Fruit fly (Drosophila melanogaster) whole organism, embryonic: Measurements from ENCODE around the gene Cka.

Source experiments
- Atf-2 ChIP-seq: fragments of 200-800 bp; sonication (Bioruptor generic); optimal IDR thresholded peaks from 2 replicates; lab custom pipeline; 2016; ENCODE audit warnings: missing biosample characterization, missing genetic modification characterization
- Awh ChIP-seq: fragments of 200-800 bp; sonication (Bioruptor generic); IDR thresholded peaks from 2 replicates; pipeline ENCODE4, ENCODE4 v1.3.6; 2022; ENCODE audit warnings: missing biosample characterization, missing genetic modification characterization
- BEAF-32 ChIP-seq: fragments of 200-800 bp; sonication (Bioruptor generic); optimal IDR thresholded peaks from 3 replicates; lab custom pipeline; 2017; ENCODE audit warnings: missing biosample characterization, missing genetic modification characterization, mild to moderate bottlenecking, moderate library complexity, missing genetic modification reagents
- Bgb ChIP-seq: fragments of 200-800 bp; sonication (Bioruptor generic); IDR thresholded peaks from 2 replicates; pipeline ENCODE4 v1.3.6; 2022; ENCODE audit warnings: missing biosample characterization, missing genetic modification characterization; ENCODE audit not compliant: partially characterized antibody
- CG11560 ChIP-seq: fragments of 200-800 bp; sonication (Bioruptor generic); IDR thresholded peaks from 3 replicates; pipeline ENCODE4 v1.3.6; 2022; ENCODE audit warnings: missing biosample characterization, missing genetic modification characterization
- CG14860 ChIP-seq: fragments of 200-800 bp; sonication (Bioruptor generic); IDR thresholded peaks from 3 replicates; pipeline ENCODE4 v1.3.6; 2022; ENCODE audit warnings: missing biosample characterization, missing genetic modification characterization; ENCODE audit not compliant: partially characterized antibody
- CG16813 ChIP-seq: fragments of 200-800 bp; sonication (Bioruptor generic); IDR thresholded peaks from 3 replicates; pipeline ENCODE4 v1.3.6; 2022; ENCODE audit warnings: missing biosample characterization, missing genetic modification characterization; ENCODE audit not compliant: partially characterized antibody
- CG17186 ChIP-seq: fragments of 200-800 bp; sonication (Bioruptor generic); optimal IDR thresholded peaks from 3 replicates; lab custom pipeline; 2017; ENCODE audit warnings: missing biosample characterization, missing genetic modification reagents, missing genetic modification characterization
- CG17361 ChIP-seq: fragments of 200-800 bp; sonication (Bioruptor generic); IDR thresholded peaks from 3 replicates; pipeline ENCODE4 v1.3.6; 2022; ENCODE audit warnings: missing biosample characterization, missing genetic modification characterization
- CG32772 ChIP-seq: fragments of 200-800 bp; sonication (Bioruptor generic); IDR thresholded peaks from 2 replicates; pipeline ENCODE4 v1.3.6; 2022; ENCODE audit warnings: missing biosample characterization, missing genetic modification characterization
- CG4404 ChIP-seq: fragments of 200-800 bp; sonication (Bioruptor generic); IDR thresholded peaks from 2 replicates; pipeline ENCODE4 v1.3.6; 2022; ENCODE audit warnings: missing biosample characterization, missing genetic modification characterization
- CG5953 ChIP-seq: fragments of 200-800 bp; sonication (Bioruptor generic); IDR thresholded peaks from 2 replicates; pipeline ENCODE4 v1.3.6; 2022; ENCODE audit warnings: missing biosample characterization, missing genetic modification characterization
- CG6654 ChIP-seq: fragments of 200-800 bp; sonication (Bioruptor generic); optimal IDR thresholded peaks from 2 replicates; lab custom pipeline; 2017; ENCODE audit warnings: missing biosample characterization, mild to moderate bottlenecking, missing genetic modification characterization
- CG6791 ChIP-seq: fragments of 200-800 bp; sonication (Bioruptor generic); IDR thresholded peaks from 3 replicates; pipeline ENCODE4 v1.3.6; 2022; ENCODE audit warnings: missing biosample characterization, missing genetic modification characterization; ENCODE audit not compliant: partially characterized antibody
- CG7928 ChIP-seq: fragments of 200-800 bp; sonication (Bioruptor generic); optimal IDR thresholded peaks from 2 replicates; lab custom pipeline; 2017; ENCODE audit warnings: missing biosample characterization, mild to moderate bottlenecking, missing genetic modification characterization
- CG9817 ChIP-seq: fragments of 200-800 bp; sonication (Bioruptor generic); optimal IDR thresholded peaks from 2 replicates; lab custom pipeline; 2018; ENCODE audit warnings: missing biosample characterization, mild to moderate bottlenecking, missing genetic modification characterization, moderate library complexity
- Chrac-16 ChIP-seq: fragments of 200-800 bp; sonication (Bioruptor generic); optimal IDR thresholded peaks from 3 replicates; lab custom pipeline; 2016; ENCODE audit warnings: missing biosample characterization, missing genetic modification characterization
- D19B ChIP-seq: fragments of 200-800 bp; sonication (Bioruptor generic); optimal IDR thresholded peaks from 2 replicates; lab custom pipeline; 2017; ENCODE audit warnings: missing biosample characterization, mild to moderate bottlenecking, missing genetic modification characterization
- Drgx ChIP-seq: fragments of 200-800 bp; sonication (Bioruptor generic); IDR thresholded peaks from 2 replicates; pipeline ENCODE4 v1.3.6; 2022; ENCODE audit warnings: missing biosample characterization, missing genetic modification characterization
- Fer3 ChIP-seq: fragments of 200-800 bp; sonication (Bioruptor generic); optimal IDR thresholded peaks from 2 replicates; lab custom pipeline; 2018; ENCODE audit warnings: missing biosample characterization, mild to moderate bottlenecking, missing genetic modification characterization, moderate library complexity
- Hmr ChIP-seq: fragments of 200-800 bp; sonication (Bioruptor generic); optimal IDR thresholded peaks from 3 replicates; lab custom pipeline; 2017; ENCODE audit warnings: mild to moderate bottlenecking, missing biosample characterization, missing genetic modification reagents, missing genetic modification characterization
- NC2β ChIP-seq: fragments of 200-800 bp; sonication (Bioruptor generic); optimal IDR thresholded peaks from 2 replicates; lab custom pipeline; 2016; ENCODE audit warnings: missing biosample characterization, missing genetic modification characterization
- NfI ChIP-seq: fragments of 200-800 bp; sonication (Bioruptor generic); optimal IDR thresholded peaks from 3 replicates; lab custom pipeline; 2018; ENCODE audit warnings: missing biosample characterization, mild to moderate bottlenecking, missing genetic modification characterization, moderate library complexity
- Pdp1 ChIP-seq, 2 experiments: fragments of 200-800 bp; sonication (Bioruptor generic); optimal IDR thresholded peaks; 3 replicates each; lab custom pipeline; 2016; ENCODE audit warnings: missing biosample characterization in 2 of 2, missing genetic modification characterization in 2 of 2, mild to moderate bottlenecking in 1 of 2, moderate library complexity in 1 of 2
- Rfx ChIP-seq: fragments of 200-800 bp; sonication (Bioruptor generic); IDR thresholded peaks from 2 replicates; pipeline ENCODE4 v1.3.6; 2022; ENCODE audit warnings: missing biosample characterization, missing genetic modification characterization
- Taf1 ChIP-seq: fragments of 200-800 bp; sonication (Bioruptor generic); IDR thresholded peaks from 2 replicates; pipeline ENCODE4 v1.3.6; 2022; ENCODE audit warnings: missing biosample characterization, missing genetic modification characterization
- Usf ChIP-seq: fragments of 200-800 bp; sonication (Bioruptor generic); optimal IDR thresholded peaks from 2 replicates; lab custom pipeline; 2017; ENCODE audit warnings: missing genotype, missing biosample characterization, missing genetic modification characterization
- bab2 ChIP-seq: fragments of 200-800 bp; sonication (Bioruptor generic); optimal IDR thresholded peaks from 2 replicates; lab custom pipeline; 2016; ENCODE audit warnings: missing biosample characterization, missing genetic modification characterization
- bsh ChIP-seq, 2 experiments: fragments of 200-800 bp; sonication (Bioruptor generic); optimal IDR thresholded peaks; 2 replicates each; lab custom pipeline; 2017 to 2018; ENCODE audit warnings: mild to moderate bottlenecking in 2 of 2, missing biosample characterization in 2 of 2, missing genetic modification characterization in 2 of 2, moderate library complexity in 1 of 2
- cad ChIP-seq: fragments of >200 bp; optimal IDR thresholded peaks from 2 replicates; lab custom pipeline; 2017; ENCODE audit warnings: missing biosample characterization, missing genetic modification characterization
- cato ChIP-seq: fragments of 200-800 bp; sonication (Bioruptor generic); optimal IDR thresholded peaks from 2 replicates; lab custom pipeline; 2016; ENCODE audit warnings: missing biosample characterization, missing genetic modification characterization, borderline replicate concordance
- caup ChIP-seq: fragments of 200-800 bp; sonication (Bioruptor generic); optimal IDR thresholded peaks from 3 replicates; lab custom pipeline; 2017; ENCODE audit warnings: missing biosample characterization, mild to moderate bottlenecking, missing genetic modification characterization, moderate library complexity; ENCODE audit not compliant: severe bottlenecking
- chinmo ChIP-seq: fragments of 200-800 bp; sonication (Bioruptor generic); IDR thresholded peaks from 4 replicates; pipeline ENCODE4 v1.3.6; 2022; ENCODE audit warnings: missing biosample characterization, missing genetic modification characterization; ENCODE audit not compliant: partially characterized antibody
- cwo ChIP-seq: fragments of 200-800 bp; sonication (Bioruptor generic); optimal IDR thresholded peaks from 3 replicates; lab custom pipeline; 2017; ENCODE audit warnings: missing biosample characterization, missing genetic modification characterization, mild to moderate bottlenecking, moderate library complexity, missing genetic modification reagents
- emc ChIP-seq: fragments of 200-800 bp; sonication (Bioruptor generic); optimal IDR thresholded peaks from 2 replicates; lab custom pipeline; 2016; ENCODE audit warnings: missing biosample characterization, missing genetic modification characterization
- gro ChIP-seq: fragments of 200-800 bp; sonication (Bioruptor generic); optimal IDR thresholded peaks from 2 replicates; lab custom pipeline; 2016; ENCODE audit warnings: missing biosample characterization, missing genetic modification characterization
- her ChIP-seq: fragments of 200-800 bp; sonication (Bioruptor generic); optimal IDR thresholded peaks from 2 replicates; lab custom pipeline; 2016; ENCODE audit warnings: missing biosample characterization, missing genetic modification characterization
- lab ChIP-seq: fragments of 200-800 bp; sonication (Bioruptor generic); optimal IDR thresholded peaks from 3 replicates; lab custom pipeline; 2017; ENCODE audit warnings: missing biosample characterization, missing genetic modification characterization, mild to moderate bottlenecking, moderate library complexity, missing genetic modification reagents
- lbe ChIP-seq: fragments of 200-800 bp; sonication (Bioruptor generic); optimal IDR thresholded peaks from 2 replicates; lab custom pipeline; 2016; ENCODE audit warnings: missing biosample characterization, mild to moderate bottlenecking, missing genetic modification characterization
- mam ChIP-seq: fragments of 200-800 bp; sonication (Bioruptor generic); optimal IDR thresholded peaks from 3 replicates; lab custom pipeline; 2016; ENCODE audit warnings: missing biosample characterization, missing genetic modification characterization
- nmo ChIP-seq: fragments of 200-800 bp; sonication (Bioruptor generic); optimal IDR thresholded peaks from 2 replicates; lab custom pipeline; 2018; ENCODE audit warnings: missing biosample characterization, mild to moderate bottlenecking, missing genetic modification characterization, moderate library complexity
- pho ChIP-seq: fragments of 200-800 bp; sonication (Bioruptor generic); optimal IDR thresholded peaks from 2 replicates; lab custom pipeline; 2016; ENCODE audit warnings: missing biosample characterization, missing genetic modification characterization
- pita ChIP-seq: fragments of 200-800 bp; sonication (Bioruptor generic); optimal IDR thresholded peaks from 2 replicates; lab custom pipeline; 2017; ENCODE audit warnings: missing biosample characterization, mild to moderate bottlenecking, missing genetic modification characterization
- sd ChIP-seq: fragments of 200-800 bp; sonication (Bioruptor generic); optimal IDR thresholded peaks from 3 replicates; lab custom pipeline; 2018; ENCODE audit warnings: missing biosample characterization, mild to moderate bottlenecking, missing genetic modification characterization, moderate library complexity
- trem ChIP-seq: fragments of 200-800 bp; optimal IDR thresholded peaks from 3 replicates; lab custom pipeline; 2019; ENCODE audit warnings: missing biosample characterization, mild to moderate bottlenecking, missing genetic modification characterization, moderate library complexity
- ttk ChIP-seq: fragments of 200-800 bp; sonication (Bioruptor generic); IDR thresholded peaks from 2 replicates; pipeline ENCODE4 v2.1.2; 2022; ENCODE audit warnings: missing biosample characterization, missing genetic modification characterization
- vvl ChIP-seq: fragments of 200-800 bp; sonication (Bioruptor generic); IDR thresholded peaks from 2 replicates; pipeline ENCODE4 v1.3.6; 2022; ENCODE audit warnings: missing biosample characterization, missing genetic modification characterization
- wdn ChIP-seq: fragments of 200-800 bp; sonication (Bioruptor generic); IDR thresholded peaks from 2 replicates; pipeline ENCODE4 v1.3.6; 2022; ENCODE audit warnings: missing biosample characterization, missing genetic modification characterization
- zfh2 ChIP-seq: fragments of 200-800 bp; sonication (Bioruptor generic); optimal IDR thresholded peaks from 2 replicates; lab custom pipeline; 2016; ENCODE audit warnings: missing biosample characterization, missing genetic modification characterization

The Cka gene

DNA sequence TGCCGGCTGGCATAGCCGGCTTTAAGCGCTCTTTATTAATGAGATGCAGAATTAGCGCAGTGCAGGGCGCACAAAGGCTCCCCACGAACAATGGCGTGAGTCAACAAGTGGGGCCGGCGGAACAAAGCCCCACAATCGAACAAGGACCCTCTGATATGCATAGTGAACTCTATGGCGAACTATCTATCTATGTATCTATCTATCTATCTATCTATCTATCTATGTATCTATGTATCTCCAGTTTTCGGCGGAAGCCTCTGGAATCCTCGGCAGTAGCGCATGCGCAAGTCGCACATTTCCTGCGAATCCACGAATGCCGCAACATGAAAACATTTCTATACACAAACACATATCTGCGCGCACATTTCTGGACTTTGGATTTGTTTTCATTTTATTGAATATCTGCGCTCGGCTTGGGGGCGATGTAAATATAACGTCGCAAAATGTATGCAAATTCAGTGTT lies 29.9 kb upstream of the Cka start (continued):
- TF ChIP-seq her, result peak; percentile 49
- no peak for TF ChIP-seq Bgb (GFP tag; lab: Robert Waterston, UW)
- peak; percentile 34 for TF ChIP-seq NfI (GFP tag; lab: Kevin White, UChicago)
- TF ChIP-seq mam, result peak; percentile 47
- TF ChIP-seq emc (GFP tag; lab: Kevin White, UChicago), result peak; percentile 19
- TF ChIP-seq ttk, result no peak
- TF ChIP-seq CG6791 (GFP tag; lab: Robert Waterston, UW), result 0 out of 3 replicates have a peak, but pooled peaks have one; percentile 36
- TF ChIP-seq pho (GFP tag; lab: Kevin White, UChicago), result peak; percentile 70
- no peak for TF ChIP-seq CG32772 (GFP tag; lab: Robert Waterston, UW)
- TF ChIP-seq bab2 (GFP tag; lab: Kevin White, UChicago), result peak; percentile 43
- peak; percentile 68 for TF ChIP-seq gro (GFP tag; lab: Kevin White, UChicago)
- no peak for TF ChIP-seq CG17186 (GFP tag; lab: Kevin White, UChicago)
- 0 out of 2 replicates have a peak, but pooled peaks have one; percentile 46 for TF ChIP-seq wdn (GFP tag; lab: Robert Waterston, UW)
- no peak for TF ChIP-seq BEAF-32 (GFP tag; lab: Kevin White, UChicago)
- TF ChIP-seq CG11560, result peak; percentile 53; the same call in 1 of the 3 replicates
- 0 out of 3 replicates have a peak, but pooled peaks have one; percentile 13 for TF ChIP-seq CG16813
- TF ChIP-seq Chrac-16 (GFP tag; lab: Kevin White, UChicago), result no peak
- no peak for TF ChIP-seq Awh (GFP tag; lab: Robert Waterston, UW)
- TF ChIP-seq CG14860 (GFP tag; lab: Robert Waterston, UW), result 0 out of 3 replicates have a peak, but pooled peaks have one; percentile 7
- peak; percentile 77; the same call in 1 of the 4 replicates for TF ChIP-seq chinmo (GFP tag; lab: Robert Waterston, UW)
- peak; percentile 61 for TF ChIP-seq D19B
- no peak for TF ChIP-seq NC2β (GFP tag; lab: Kevin White, UChicago)
- TF ChIP-seq zfh2, result peak; percentile 75
- peak; percentile 48 for TF ChIP-seq CG4404
- peak; percentile 57 for TF ChIP-seq Rfx
- no peak for TF ChIP-seq cad (GFP tag; lab: Kevin White, UChicago)
- peak; percentile 27 for TF ChIP-seq Fer3 (tag; lab: Kevin White, UChicago)
- TF ChIP-seq nmo (GFP tag; lab: Kevin White, UChicago), result no peak
- no peak for TF ChIP-seq trem (tag; lab: Kevin White, UChicago)
- TF ChIP-seq lbe (GFP tag; lab: Kevin White, UChicago), result peak; percentile 82
- peak in 1 of 2 experiments; percentile 96 for TF ChIP-seq bsh (GFP tag; optimal IDR thresholded peaks at IDR 0.05; lab: Kevin White, UChicago)
- no peak for TF ChIP-seq cato (GFP tag; lab: Kevin White, UChicago)
- peak; percentile 91 for TF ChIP-seq Drgx (GFP tag; lab: Robert Waterston, UW)
- no peak for TF ChIP-seq CG5953
- peak; percentile 25 for TF ChIP-seq caup (GFP tag; lab: Kevin White, UChicago)
- peak; percentile 39 for TF ChIP-seq Usf
- peak; percentile 65 for TF ChIP-seq sd
- 0 out of 3 replicates have a peak, but pooled peaks have one; percentile 23 for TF ChIP-seq CG17361
- TF ChIP-seq CG7928 (GFP tag; lab: Kevin White, UChicago), result peak; percentile 8
- TF ChIP-seq vvl (GFP tag; lab: Robert Waterston, UW), result peak; percentile 23; the same call in 1 of the 2 replicates
- peak; percentile 55 for TF ChIP-seq Hmr
- TF ChIP-seq cwo (GFP tag; lab: Kevin White, UChicago), result peak; percentile 31
- TF ChIP-seq lab (GFP tag; lab: Kevin White, UChicago), result peak; percentile 63
- TF ChIP-seq Pdp1 (GFP tag; optimal IDR thresholded peaks at IDR 0.05; lab: Kevin White, UChicago), result peak; percentile 12 to 20
- no peak for TF ChIP-seq pita
- TF ChIP-seq Atf-2 (GFP tag; lab: Kevin White, UChicago), result peak; percentile 25
- TF ChIP-seq CG9817, result peak; percentile 5
- peak; percentile 26 for TF ChIP-seq CG6654 (GFP tag; lab: Kevin White, UChicago)
- no peak for TF ChIP-seq Taf1 (GFP tag; lab: Robert Waterston, UW)
